ENCODE assay signal across 3 worm cellular contexts in the genomic region with DNA sequence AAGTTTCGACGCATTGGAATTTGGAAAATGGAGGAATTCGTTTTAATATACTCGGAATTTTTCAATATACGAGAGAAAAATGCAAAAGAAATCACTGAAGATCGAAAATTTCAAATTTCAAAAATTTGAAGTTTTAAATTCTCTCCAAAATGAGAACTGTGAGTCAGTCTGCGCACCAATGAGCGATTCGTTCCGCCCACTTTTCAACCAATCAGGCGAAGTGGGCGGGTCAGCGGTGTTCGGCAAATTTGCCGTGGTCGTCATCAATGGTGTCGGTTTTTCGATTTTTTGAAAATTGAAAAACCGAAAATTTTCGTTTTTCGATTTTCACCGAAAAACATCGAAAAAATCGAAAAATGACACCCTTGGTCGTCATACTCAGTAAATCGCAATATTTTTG.
A peak's percentile ranks its signal among the peaks of the same experiment; 100 is the strongest.
TF ChIP-seq lines count a peak whose summit lies in the region.

No protein-coding gene starts in this region.

TF ChIP-seq in whole organism, L3 larva, 47 proteins besides CTCF, POLR2A, EP300 and RAD21:
- peak; percentile 73 for TF ChIP-seq nfya-1 (tag; optimal IDR thresholded peaks at IDR 0.05; lab: Kevin White, UChicago; ENCODE audit: insufficient read depth)
- TF ChIP-seq zag-1 (tag; optimal IDR thresholded peaks at IDR 0.05; lab: Kevin White, UChicago), result no peak

TF ChIP-seq in whole organism, late embryonic, 69 proteins besides CTCF, POLR2A, EP300 and RAD21:
- TF ChIP-seq nfya-1 (tag; optimal IDR thresholded peaks at IDR 0.05; lab: Kevin White, UChicago) (peak; percentile 63), hlh-13 (GFP tag; optimal IDR thresholded peaks at IDR 0.05; lab: Kevin White, UChicago) (no peak)

TF ChIP-seq in whole organism, young adult, 124 proteins besides CTCF, POLR2A, EP300 and RAD21:
- no peak for TF ChIP-seq ceh-79 (tag; optimal IDR thresholded peaks at IDR 0.05; lab: Kevin White, UChicago)
- TF ChIP-seq snpc-1.3 (tag; optimal IDR thresholded peaks at IDR 0.05; lab: Kevin White, UChicago; ENCODE audit: insufficient read depth), result no peak
- TF ChIP-seq nfyb-1 (GFP tag; IDR thresholded peaks at IDR 0.05; lab: Robert Waterston, UW), result peak; percentile 30; the same call in 1 of the 2 replicates
- TF ChIP-seq tbx-9 (tag; optimal IDR thresholded peaks at IDR 0.05; lab: Kevin White, UChicago; ENCODE audit: borderline replicate concordance), result no peak
- TF ChIP-seq atf-7 (tag; optimal IDR thresholded peaks at IDR 0.05; lab: Kevin White, UChicago), result no peak
- TF ChIP-seq D2030.7 (GFP tag; IDR thresholded peaks at IDR 0.05; lab: Robert Waterston, UW), result no peak
- TF ChIP-seq ceh-27 (GFP tag; optimal IDR thresholded peaks at IDR 0.05; lab: Kevin White, UChicago), result no peak
